Worm (Caenorhabditis elegans) whole organism, late embryonic: ENCODE data around the gene C50F4.10.

Experiments used
- C08G9.2 ChIP-seq: sonication (generic microtip); optimal IDR thresholded peaks from 2 replicates; lab custom pipeline; 2016; ENCODE audit warnings: mild to moderate bottlenecking, missing genetic modification characterization, moderate library complexity, missing compliant biosample characterization
- C38D4.7 ChIP-seq: fragments of 200-800 bp; sonication (Bioruptor generic); optimal IDR thresholded peaks from 2 replicates; lab custom pipeline; 2018; ENCODE audit warnings: mild to moderate bottlenecking, missing genetic modification characterization, moderate library complexity, missing compliant biosample characterization
- F13H6.1 ChIP-seq: sonication (generic microtip); optimal IDR thresholded peaks from 2 replicates; lab custom pipeline; 2016; ENCODE audit warnings: missing genetic modification characterization, missing compliant biosample characterization
- K02D7.2 ChIP-seq: sonication (generic microtip); optimal IDR thresholded peaks from 2 replicates; lab custom pipeline; 2017; ENCODE audit warnings: mild to moderate bottlenecking, missing genetic modification characterization, missing compliant biosample characterization
- K09A11.1 ChIP-seq: sonication (generic microtip); optimal IDR thresholded peaks from 2 replicates; lab custom pipeline; 2017; ENCODE audit warnings: antibody characterized with exemption, mild to moderate bottlenecking, missing genetic modification characterization, missing compliant biosample characterization; ENCODE audit not compliant: insufficient read depth
- ahr-1 ChIP-seq: sonication (generic microtip); optimal IDR thresholded peaks from 2 replicates; lab custom pipeline; 2016; ENCODE audit warnings: missing genetic modification characterization, missing compliant biosample characterization
- ama-1 ChIP-seq: fragments of 150-350 bp; optimal IDR thresholded peaks from 2 replicates; lab custom pipeline; 2014
- ceh-14 ChIP-seq: sonication (generic microtip); optimal IDR thresholded peaks from 2 replicates; lab custom pipeline; 2016; ENCODE audit warnings: missing genotype, missing genetic modification characterization, missing compliant biosample characterization
- ceh-2 ChIP-seq: sonication (generic microtip); optimal IDR thresholded peaks from 2 replicates; lab custom pipeline; 2016; ENCODE audit warnings: missing genotype, missing genetic modification characterization, missing compliant biosample characterization
- ceh-22 ChIP-seq: sonication (generic microtip); optimal IDR thresholded peaks from 2 replicates; lab custom pipeline; 2017; ENCODE audit warnings: missing biosample characterization, missing genetic modification characterization
- ceh-31 ChIP-seq: sonication (generic microtip); optimal IDR thresholded peaks from 2 replicates; lab custom pipeline; 2016; ENCODE audit warnings: missing genetic modification characterization, missing compliant biosample characterization
- ceh-45 ChIP-seq: fragments of 200-800 bp; sonication (Bioruptor generic); IDR thresholded peaks from 2 replicates; pipeline ENCODE4 v1.3.6; 2022; ENCODE audit warnings: missing genetic modification reagents, missing genetic modification characterization, missing compliant biosample characterization
- ceh-48 ChIP-seq: sonication (generic microtip); optimal IDR thresholded peaks from 2 replicates; lab custom pipeline; 2016; ENCODE audit warnings: missing genetic modification characterization, inconsistent platforms, missing compliant biosample characterization
- ceh-6 ChIP-seq: fragments of 200-800 bp; sonication (Bioruptor generic); optimal IDR thresholded peaks from 2 replicates; lab custom pipeline; 2018; ENCODE audit warnings: mild to moderate bottlenecking, missing genetic modification characterization, missing compliant biosample characterization
- ceh-9 ChIP-seq: sonication (generic microtip); optimal IDR thresholded peaks from 2 replicates; lab custom pipeline; 2016; ENCODE audit warnings: mild to moderate bottlenecking, missing genetic modification characterization, inconsistent platforms, missing compliant biosample characterization
- che-1 ChIP-seq: sonication (generic microtip); optimal IDR thresholded peaks from 2 replicates; lab custom pipeline; 2016; ENCODE audit warnings: mild to moderate bottlenecking, missing genetic modification characterization, missing compliant biosample characterization
- dmd-4 ChIP-seq: sonication (generic microtip); optimal IDR thresholded peaks from 2 replicates; lab custom pipeline; 2016; ENCODE audit warnings: borderline replicate concordance, missing genetic modification characterization, missing compliant biosample characterization
- dve-1 ChIP-seq: sonication (generic microtip); optimal IDR thresholded peaks from 2 replicates; lab custom pipeline; 2017; ENCODE audit warnings: antibody characterized with exemption, mild to moderate bottlenecking, missing genetic modification characterization, missing compliant biosample characterization
- elt-2 ChIP-seq: sonication (generic microtip); optimal IDR thresholded peaks from 2 replicates; lab custom pipeline; 2016; ENCODE audit warnings: missing genetic modification reagents, missing genetic modification characterization, missing compliant biosample characterization
- elt-4 ChIP-seq: sonication (generic microtip); optimal IDR thresholded peaks from 2 replicates; lab custom pipeline; 2016; ENCODE audit warnings: missing genetic modification characterization, missing compliant biosample characterization
- ets-4 ChIP-seq: sonication (generic microtip); optimal IDR thresholded peaks from 2 replicates; lab custom pipeline; 2016; ENCODE audit warnings: missing genetic modification characterization, missing compliant biosample characterization
- eyg-1 ChIP-seq: sonication (generic microtip); optimal IDR thresholded peaks from 2 replicates; lab custom pipeline; 2016; ENCODE audit warnings: missing genotype, missing genetic modification characterization, missing compliant biosample characterization
- fax-1 ChIP-seq: sonication (generic microtip); optimal IDR thresholded peaks from 2 replicates; lab custom pipeline; 2016; ENCODE audit warnings: missing genotype, missing genetic modification characterization, missing compliant biosample characterization
- fkh-6 ChIP-seq: sonication (generic microtip); optimal IDR thresholded peaks from 2 replicates; lab custom pipeline; 2016; ENCODE audit warnings: missing genetic modification characterization, missing compliant biosample characterization
- gmeb-2 ChIP-seq: sonication (generic microtip); optimal IDR thresholded peaks from 2 replicates; lab custom pipeline; 2016; ENCODE audit warnings: missing genetic modification characterization, inconsistent platforms, missing compliant biosample characterization
- hlh-13 ChIP-seq: fragments of 200-800 bp; sonication (Bioruptor generic); optimal IDR thresholded peaks from 2 replicates; lab custom pipeline; 2018; ENCODE audit warnings: mild to moderate bottlenecking, missing genetic modification characterization, missing compliant biosample characterization
- hlh-15 ChIP-seq: sonication (generic microtip); optimal IDR thresholded peaks from 2 replicates; lab custom pipeline; 2016; ENCODE audit warnings: missing genetic modification characterization, missing compliant biosample characterization
- hlh-30 ChIP-seq: sonication (generic microtip); optimal IDR thresholded peaks from 2 replicates; lab custom pipeline; 2017; ENCODE audit warnings: antibody characterized with exemption, missing genetic modification characterization, missing compliant biosample characterization; ENCODE audit not compliant: insufficient read depth
- hlh-6 ChIP-seq: sonication (generic microtip); optimal IDR thresholded peaks from 2 replicates; lab custom pipeline; 2016; ENCODE audit warnings: missing genotype, missing genetic modification characterization, missing compliant biosample characterization
- hlh-8 ChIP-seq: sonication (generic microtip); optimal IDR thresholded peaks from 2 replicates; lab custom pipeline; 2016; ENCODE audit warnings: missing genotype, missing genetic modification characterization, missing compliant biosample characterization
- lin-11 ChIP-seq: fragments of 200-800 bp; sonication (Bioruptor generic); optimal IDR thresholded peaks from 2 replicates; lab custom pipeline; 2018; ENCODE audit warnings: mild to moderate bottlenecking, missing genetic modification characterization, missing compliant biosample characterization
- nfya-1 ChIP-seq: sonication (generic microtip); optimal IDR thresholded peaks from 2 replicates; lab custom pipeline; 2017; ENCODE audit warnings: missing genetic modification characterization, mild to moderate bottlenecking, missing compliant biosample characterization, antibody characterized with exemption, moderate library complexity
- nhr-11 ChIP-seq: fragments of 150-350 bp; optimal IDR thresholded peaks from 2 replicates; lab custom pipeline; 2014; ENCODE audit warnings: missing biosample characterization, missing genetic modification characterization
- npax-4 ChIP-seq: sonication (generic microtip); optimal IDR thresholded peaks from 2 replicates; lab custom pipeline; 2016; ENCODE audit warnings: missing genetic modification characterization, missing compliant biosample characterization
- odd-2 ChIP-seq: sonication (generic microtip); optimal IDR thresholded peaks from 2 replicates; lab custom pipeline; 2017; ENCODE audit warnings: antibody characterized with exemption, mild to moderate bottlenecking, missing genetic modification characterization, missing compliant biosample characterization
- pag-3 ChIP-seq: sonication (generic microtip); optimal IDR thresholded peaks from 2 replicates; lab custom pipeline; 2016; ENCODE audit warnings: missing compliant biosample characterization, missing genetic modification characterization, borderline replicate concordance
- pha-2 ChIP-seq: sonication (generic microtip); optimal IDR thresholded peaks from 2 replicates; lab custom pipeline; 2017; ENCODE audit warnings: mild to moderate bottlenecking, missing genetic modification characterization, missing compliant biosample characterization
- pha-4 ChIP-seq: fragments of 150-350 bp; optimal IDR thresholded peaks from 2 replicates; lab custom pipeline; 2018; ENCODE audit warnings: missing biosample characterization, missing genetic modification reagents, missing genetic modification characterization
- pqm-1 ChIP-seq: sonication (generic microtip); optimal IDR thresholded peaks from 2 replicates; lab custom pipeline; 2016; ENCODE audit warnings: missing genetic modification characterization, missing compliant biosample characterization
- pros-1 ChIP-seq: fragments of 150-350 bp; optimal IDR thresholded peaks from 2 replicates; lab custom pipeline; 2014; ENCODE audit warnings: missing biosample characterization, missing genetic modification reagents, missing genetic modification characterization
- ref-2 ChIP-seq: sonication (generic microtip); optimal IDR thresholded peaks from 2 replicates; lab custom pipeline; 2016; ENCODE audit warnings: missing genetic modification characterization, missing compliant biosample characterization
- sox-2 ChIP-seq: fragments of 200-800 bp; sonication (Bioruptor generic); IDR thresholded peaks from 2 replicates; pipeline ENCODE4 v1.3.6; 2022; ENCODE audit warnings: missing genetic modification reagents, missing genetic modification characterization, missing compliant biosample characterization
- tbx-2 ChIP-seq: sonication (generic microtip); optimal IDR thresholded peaks from 2 replicates; lab custom pipeline; 2016; ENCODE audit warnings: missing genetic modification characterization, missing compliant biosample characterization
- tbx-7 ChIP-seq: sonication (generic microtip); optimal IDR thresholded peaks from 2 replicates; lab custom pipeline; 2016; ENCODE audit warnings: missing genotype, missing genetic modification characterization, missing compliant biosample characterization
- unc-3 ChIP-seq, 2 experiments: fragments of 200-800 bp in 1 of 2; sonication (Bioruptor generic) in 1 of 2; sonication (generic microtip) in 1 of 2; conservative IDR thresholded peaks in 1 of 2; optimal IDR thresholded peaks in 1 of 2; 2 replicates each; pipeline versions ENCODE4 v1.3.6 to Lab custom; 2016 to 2022; ENCODE audit warnings: missing compliant biosample characterization in 2 of 2, missing genetic modification characterization in 2 of 2, missing genetic modification reagents in 1 of 2
- unc-55 ChIP-seq: sonication (generic microtip); optimal IDR thresholded peaks from 2 replicates; lab custom pipeline; 2017; ENCODE audit warnings: missing biosample characterization, missing genetic modification reagents, missing genetic modification characterization
- ztf-16 ChIP-seq: sonication (generic microtip); optimal IDR thresholded peaks from 2 replicates; lab custom pipeline; 2017; ENCODE audit warnings: missing genetic modification characterization, missing compliant biosample characterization

Gene C50F4.10

ce11 chrV:9503152-9503817 lies 28.1 kb downstream of the C50F4.10 start (continued):
- TF ChIP-seq C38D4.7 (peak; percentile 83), ceh-9 (tag; lab: Kevin White, UChicago) (peak; percentile 46), ref-2 (peak; percentile 78), hlh-30 (tag; lab: Kevin White, UChicago) (no peak), npax-4 (tag; lab: Kevin White, UChicago) (peak; percentile 76), elt-2 (peak; percentile 91), odd-2 (peak; percentile 39), hlh-13 (GFP tag; lab: Kevin White, UChicago) (peak; percentile 90), nfya-1 (tag; lab: Kevin White, UChicago) (peak; percentile 59), ztf-16 (tag; lab: Kevin White, UChicago) (peak; percentile 87), unc-55 (GFP tag; lab: Kevin White, UChicago) (no peak), ahr-1 (tag; lab: Kevin White, UChicago) (peak; percentile 49), pros-1 (tag; lab: Kevin White, UChicago) (peak; percentile 15), ceh-22 (no peak), hlh-8 (tag; lab: Kevin White, UChicago) (peak; percentile 59), che-1 (tag; lab: Kevin White, UChicago) (peak; percentile 84), hlh-6 (peak; percentile 94), pha-2 (tag; lab: Kevin White, UChicago) (peak; percentile 92), ama-1 (lab: Kevin White, UChicago) (no peak), pha-4 (tag; lab: Kevin White, UChicago) (no peak), unc-3 (GFP tag; conservative IDR thresholded peaks at IDR 0.05; lab: Robert Waterston, UW) (peak; percentile 87), unc-3 (tag; optimal IDR thresholded peaks at IDR 0.05; lab: Kevin White, UChicago) (peak; percentile 86), nhr-11 (no peak), K09A11.1 (tag; lab: Kevin White, UChicago) (peak; percentile 71), tbx-2 (peak; percentile 80), lin-11 (tag; lab: Kevin White, UChicago) (peak; percentile 81), fkh-6 (peak; percentile 90), eyg-1 (tag; lab: Kevin White, UChicago) (peak; percentile 88), tbx-7 (tag; lab: Kevin White, UChicago) (peak; percentile 41), elt-4 (tag; lab: Kevin White, UChicago) (no peak), K02D7.2 (peak; percentile 85), ceh-31 (tag; lab: Kevin White, UChicago) (peak; percentile 79), pag-3 (tag; lab: Kevin White, UChicago) (peak; percentile 11), ets-4 (tag; lab: Kevin White, UChicago) (peak; percentile 8), ceh-6 (GFP tag; lab: Kevin White, UChicago) (peak; percentile 93), fax-1 (tag; lab: Kevin White, UChicago) (peak; percentile 72), hlh-15 (tag; lab: Kevin White, UChicago) (peak; percentile 65), sox-2 (GFP tag; lab: Robert Waterston, UW) (peak; percentile 84), ceh-14 (peak; percentile 45), ceh-45 (GFP tag; lab: Robert Waterston, UW) (peak; percentile 74; the same call in 1 of the 2 replicates)

ce11 chrV:9500826-9501451 lies 30.4 kb downstream of the C50F4.10 start, which contains the start of gene swt-5:
swt-5 (plus strand) TSS chrV:9501401.
- TF ChIP-seq F13H6.1 (tag; lab: Kevin White, UChicago): no peak
- TF ChIP-seq pros-1 (tag; lab: Kevin White, UChicago): no peak
- no peak for TF ChIP-seq gmeb-2 (tag; lab: Kevin White, UChicago)
- TF ChIP-seq dve-1: no peak
- TF ChIP-seq C08G9.2: no peak
- no peak for TF ChIP-seq ama-1 (lab: Kevin White, UChicago)
- TF ChIP-seq ceh-48 (tag; lab: Kevin White, UChicago): no peak
- TF ChIP-seq dmd-4: no peak
- TF ChIP-seq ceh-2 (tag; lab: Kevin White, UChicago): no peak
- no peak for TF ChIP-seq ztf-16 (tag; lab: Kevin White, UChicago)
- TF ChIP-seq sox-2 (GFP tag; lab: Robert Waterston, UW): no peak
- TF ChIP-seq pqm-1: no peak
- TF ChIP-seq fkh-6: no peak
